Worm (Caenorhabditis elegans) whole organism, L4/young adult: ENCODE measurements around the gene rsa-2.

Experiments
- dao-5 ChIP-seq: sonication (generic microtip); optimal IDR thresholded peaks from 2 replicates; lab custom pipeline; 2016; ENCODE audit warnings: missing genotype, missing genetic modification characterization, moderate library complexity, missing compliant biosample characterization
- him-1 ChIP-seq: sonication (generic microtip); optimal IDR thresholded peaks from 2 replicates; lab custom pipeline; 2016; ENCODE audit warnings: missing genotype, missing genetic modification reagents, missing genetic modification characterization, missing compliant biosample characterization

ce11 chrIII:11054032-11054431, 9.2 kb upstream of the rsa-2 start:
- TF ChIP-seq dao-5 (tag; lab: Kevin White, UChicago) = no peak
- TF ChIP-seq him-1 = no peak
